Worm (Caenorhabditis elegans) whole organism, late embryonic: Measurements from ENCODE around the gene E01G4.3.

ENCODE experiments used
- ama-1 ChIP-seq: fragments of 150-350 bp; optimal IDR thresholded peaks from 2 replicates; lab custom pipeline; 2014
- dmd-4 ChIP-seq: sonication (generic microtip); optimal IDR thresholded peaks from 2 replicates; lab custom pipeline; 2016; ENCODE audit warnings: borderline replicate concordance, missing genetic modification characterization, missing compliant biosample characterization
- elt-2 ChIP-seq: sonication (generic microtip); optimal IDR thresholded peaks from 2 replicates; lab custom pipeline; 2016; ENCODE audit warnings: missing genetic modification reagents, missing genetic modification characterization, missing compliant biosample characterization
- elt-4 ChIP-seq: sonication (generic microtip); optimal IDR thresholded peaks from 2 replicates; lab custom pipeline; 2016; ENCODE audit warnings: missing genetic modification characterization, missing compliant biosample characterization
- madf-2 ChIP-seq: sonication (generic microtip); optimal IDR thresholded peaks from 2 replicates; lab custom pipeline; 2017; ENCODE audit warnings: missing genetic modification characterization, missing compliant biosample characterization
- npax-4 ChIP-seq: sonication (generic microtip); optimal IDR thresholded peaks from 2 replicates; lab custom pipeline; 2016; ENCODE audit warnings: missing genetic modification characterization, missing compliant biosample characterization
- pha-4 ChIP-seq: fragments of 150-350 bp; optimal IDR thresholded peaks from 2 replicates; lab custom pipeline; 2018; ENCODE audit warnings: missing biosample characterization, missing genetic modification reagents, missing genetic modification characterization
- pqm-1 ChIP-seq: sonication (generic microtip); optimal IDR thresholded peaks from 2 replicates; lab custom pipeline; 2016; ENCODE audit warnings: missing genetic modification characterization, missing compliant biosample characterization

- TF ChIP-seq madf-2 (tag; lab: Kevin White, UChicago) (no peak), npax-4 (no peak), pqm-1 (no peak), pha-4 (tag; lab: Kevin White, UChicago) (no peak), dmd-4 (tag; lab: Kevin White, UChicago) (no peak), elt-4 (tag; lab: Kevin White, UChicago) (no peak), elt-2 (tag; lab: Kevin White, UChicago) (peak; percentile 45), ama-1 (lab: Kevin White, UChicago) (no peak)
These were observed 21.7 kb downstream of the E01G4.3 start for ce11 chrII:13447668-13448067.
